Worm (Caenorhabditis elegans): ENCODE measurements around the gene txdc-17.

ce11 chrIII:2834998-2835397, 535 bp downstream of the txdc-17 start:
- TF ChIP-seq cog-1 (tag; optimal IDR thresholded peaks at IDR 0.05): no peak
- TF ChIP-seq ref-1 (GFP tag; conservative IDR thresholded peaks at IDR 0.05): no peak
- no peak for TF ChIP-seq ztf-29 (GFP tag; IDR thresholded peaks at IDR 0.05)
- TF ChIP-seq med-1 (GFP tag; optimal IDR thresholded peaks at IDR 0.05; ENCODE audit: insufficient read depth): no peak
- TF ChIP-seq tab-1 (GFP tag; IDR thresholded peaks at IDR 0.05): no peak
- TF ChIP-seq flt-1 (GFP tag; IDR thresholded peaks at IDR 0.05): no peak
- no peak for TF ChIP-seq ztf-23 (GFP tag; IDR thresholded peaks at IDR 0.05)
- peak; percentile 77 for TF ChIP-seq T22C8.4 (GFP tag; IDR thresholded peaks at IDR 0.05)
